Fruit fly (Drosophila melanogaster): ENCODE data around the gene Nek2.

The Nek2 gene

dm6 chrX:7908239-7909068 is 17.0 kb upstream of the Nek2 start, which contains the start of the genes dpr14 and spidey (continued):
- TF ChIP-seq CG13296 (GFP tag; optimal IDR thresholded peaks at IDR 0.05), result peak; percentile 92
- TF ChIP-seq CG12391 (tag; optimal IDR thresholded peaks at IDR 0.05), result peak; percentile 91
- TF ChIP-seq CG17912 (GFP tag; optimal IDR thresholded peaks at IDR 0.05), result peak; percentile 49
- peak; percentile 62 for TF ChIP-seq Bteb2 (GFP tag; optimal IDR thresholded peaks at IDR 0.05)
- TF ChIP-seq CG34376 (GFP tag; optimal IDR thresholded peaks at IDR 0.05), result peak; percentile 95
- peak; percentile 50 for TF ChIP-seq CG3163 (GFP tag; optimal IDR thresholded peaks at IDR 0.05)
- peak; percentile 62 for TF ChIP-seq CG10462 (GFP tag; optimal IDR thresholded peaks at IDR 0.05)
- peak; percentile 75 for TF ChIP-seq Myb (GFP tag; optimal IDR thresholded peaks at IDR 0.05)
- peak; percentile 22; the same call in 1 of the 2 replicates for TF ChIP-seq amos (GFP tag; IDR thresholded peaks at IDR 0.05; ENCODE audit: partially characterized antibody)
- TF ChIP-seq Trl (optimal IDR thresholded peaks at IDR 0.05), result peak in 1 of 2 experiments; percentile 19
- TF ChIP-seq Trl (GFP tag; optimal IDR thresholded peaks at IDR 0.05), result peak; percentile 87
- no peak for TF ChIP-seq D (optimal IDR thresholded peaks at IDR 0.05)
- TF ChIP-seq D (GFP tag; optimal IDR thresholded peaks at IDR 0.05), result peak; percentile 86
- peak; percentile 90 for TF ChIP-seq ind (GFP tag; optimal IDR thresholded peaks at IDR 0.05)
- no peak for TF ChIP-seq h (optimal IDR thresholded peaks at IDR 0.05)
- TF ChIP-seq Oaz (GFP tag; IDR thresholded peaks at IDR 0.05), result peak; percentile 86
- TF ChIP-seq CG31224 (GFP tag; IDR thresholded peaks at IDR 0.05), result peak; percentile 80
- peak; percentile 76 for TF ChIP-seq CG9437 (GFP tag; optimal IDR thresholded peaks at IDR 0.05)
- peak; percentile 80 for TF ChIP-seq CG17568 (GFP tag; optimal IDR thresholded peaks at IDR 0.05)
- peak; percentile 92 for TF ChIP-seq HLH54F (GFP tag; optimal IDR thresholded peaks at IDR 0.05)
- peak; percentile 88 for TF ChIP-seq CG12299 (tag; optimal IDR thresholded peaks at IDR 0.05)
- peak; percentile 87 for TF ChIP-seq cwo (GFP tag; optimal IDR thresholded peaks at IDR 0.05)
- no peak; the same call in 2 of the 3 replicates for TF ChIP-seq vnd (GFP tag; IDR thresholded peaks at IDR 0.05; ENCODE audit: partially characterized antibody)
- TF ChIP-seq mld (GFP tag; IDR thresholded peaks at IDR 0.05; ENCODE audit: partially characterized antibody), result no peak
- peak; percentile 86 for TF ChIP-seq nerfin-1 (tag; optimal IDR thresholded peaks at IDR 0.05)
- TF ChIP-seq Camta (GFP tag; optimal IDR thresholded peaks at IDR 0.05), result peak; percentile 83
- peak in 1 of 3 experiments; percentile 76 for TF ChIP-seq lola (GFP tag; optimal IDR thresholded peaks at IDR 0.05)
- peak; percentile 79; the same call in 2 of the 3 replicates for TF ChIP-seq H15 (GFP tag; IDR thresholded peaks at IDR 0.05)
- peak; percentile 64 for TF ChIP-seq Usf (GFP tag; optimal IDR thresholded peaks at IDR 0.05)
- peak; percentile 36; the same call in 1 of the 2 replicates for TF ChIP-seq CkIIα-i1 (GFP tag; IDR thresholded peaks at IDR 0.05)
- TF ChIP-seq fd96Cb (tag; optimal IDR thresholded peaks at IDR 0.05), result peak; percentile 88
- peak; percentile 79 for TF ChIP-seq CG7357 (GFP tag; IDR thresholded peaks at IDR 0.05)
- TF ChIP-seq ewg (GFP tag; optimal IDR thresholded peaks at IDR 0.05), result peak; percentile 89
- peak; percentile 87 for TF ChIP-seq onecut (GFP tag; IDR thresholded peaks at IDR 0.05)
- peak in 1 of 2 experiments; percentile 62 for TF ChIP-seq insv (GFP tag; optimal IDR thresholded peaks at IDR 0.05)
- no peak for TF ChIP-seq tio (GFP tag; optimal IDR thresholded peaks at IDR 0.05)
- peak; percentile 81 for TF ChIP-seq CG4820 (GFP tag; optimal IDR thresholded peaks at IDR 0.05)
- peak; percentile 97 for TF ChIP-seq sens (GFP tag)
- peak; percentile 93 for TF ChIP-seq HHEX (GFP tag; optimal IDR thresholded peaks at IDR 0.05)
- peak; percentile 93 for TF ChIP-seq Ptx1 (GFP tag; IDR thresholded peaks at IDR 0.05)
- TF ChIP-seq CG6175 (GFP tag; IDR thresholded peaks at IDR 0.05), result peak; percentile 80
- peak; percentile 46; the same call in 1 of the 2 replicates for TF ChIP-seq sens-2 (GFP tag; IDR thresholded peaks at IDR 0.05)
- peak; percentile 87 for TF ChIP-seq zfh1 (GFP tag; IDR thresholded peaks at IDR 0.05)
- peak; percentile 70; the same call in 1 of the 2 replicates for TF ChIP-seq dimm (GFP tag; IDR thresholded peaks at IDR 0.05)
- no peak for TF ChIP-seq CG2129 (GFP tag; IDR thresholded peaks at IDR 0.05; ENCODE audit: partially characterized antibody)
- no peak for TF ChIP-seq dati (GFP tag; IDR thresholded peaks at IDR 0.05)
- peak; percentile 89 for TF ChIP-seq Taf1 (GFP tag; IDR thresholded peaks at IDR 0.05)
- TF ChIP-seq CG15479 (GFP tag; optimal IDR thresholded peaks at IDR 0.05), result peak; percentile 9
- peak; percentile 22 for TF ChIP-seq CG9797 (GFP tag; optimal IDR thresholded peaks at IDR 0.05)

All from whole organism, embryonic.